Worm (Caenorhabditis elegans) whole organism, L4 larva: ENCODE data around the gene AH10.2.

Source experiments
- lin-13 ChIP-seq: fragments of 150-350 bp; optimal IDR thresholded peaks from 2 replicates; lab custom pipeline; 2014; ENCODE audit warnings: missing biosample characterization, missing genetic modification reagents, missing genetic modification characterization
- pqm-1 ChIP-seq: sonication (generic microtip); optimal IDR thresholded peaks from 2 replicates; lab custom pipeline; 2017; ENCODE audit warnings: missing biosample characterization, missing genetic modification characterization

ce11 chrV:14140733-14141132 is 15.8 kb upstream of the AH10.2 start:
- TF ChIP-seq lin-13 (GFP tag; lab: Kevin White, UChicago) (no peak), pqm-1 (tag; lab: Kevin White, UChicago) (no peak)
